Worm (Caenorhabditis elegans) whole organism, midembryonic: Measurements from ENCODE around the gene srj-7.

Source experiments
- T22C8.4 ChIP-seq: fragments of 200-800 bp; sonication (Bioruptor generic); IDR thresholded peaks from 2 replicates; pipeline ENCODE4 v1.3.6; 2022; ENCODE audit warnings: missing genetic modification characterization, missing compliant biosample characterization
- flt-1 ChIP-seq: fragments of 200-800 bp; sonication (Bioruptor generic); IDR thresholded peaks from 2 replicates; pipeline ENCODE4 v1.3.6; 2022; ENCODE audit warnings: missing genetic modification characterization, missing compliant biosample characterization
- klf-2 ChIP-seq: fragments of 200-800 bp; sonication (Bioruptor generic); conservative IDR thresholded peaks from 2 replicates; pipeline ENCODE4 v1.3.6; 2022; ENCODE audit warnings: missing genetic modification reagents, missing genetic modification characterization, missing compliant biosample characterization
- med-1 ChIP-seq: sonication (generic microtip); optimal IDR thresholded peaks from 2 replicates; lab custom pipeline; 2017; ENCODE audit warnings: missing genetic modification characterization, mild to moderate bottlenecking, missing compliant biosample characterization, antibody characterized with exemption, missing genetic modification reagents; ENCODE audit not compliant: insufficient read depth
- ref-1 ChIP-seq: fragments of 200-800 bp; sonication (Bioruptor generic); conservative IDR thresholded peaks from 2 replicates; pipeline ENCODE4 v1.3.6; 2022; ENCODE audit warnings: missing genetic modification reagents, missing genetic modification characterization, missing compliant biosample characterization
- tab-1 ChIP-seq: fragments of 200-800 bp; sonication (Bioruptor generic); IDR thresholded peaks from 2 replicates; pipeline ENCODE4 v1.3.6; 2022; ENCODE audit warnings: missing genetic modification characterization, missing compliant biosample characterization
- ztf-23 ChIP-seq: fragments of 200-800 bp; sonication (Bioruptor generic); IDR thresholded peaks from 2 replicates; pipeline ENCODE4 v1.3.6; 2022; ENCODE audit warnings: missing genetic modification reagents, missing genetic modification characterization, missing compliant biosample characterization
- ztf-29 ChIP-seq: fragments of 200-800 bp; sonication (Bioruptor generic); IDR thresholded peaks from 2 replicates; pipeline ENCODE4 v1.3.6; 2022; ENCODE audit warnings: missing genetic modification reagents, missing genetic modification characterization, missing compliant biosample characterization

- no peak for TF ChIP-seq flt-1 (GFP tag; lab: Robert Waterston, UW)
- TF ChIP-seq tab-1 (GFP tag; lab: Robert Waterston, UW) = no peak
- TF ChIP-seq klf-2 (GFP tag; lab: Robert Waterston, UW) = no peak
- TF ChIP-seq ztf-29 (GFP tag; lab: Robert Waterston, UW) = no peak
- no peak for TF ChIP-seq med-1 (GFP tag; lab: Kevin White, UChicago)
- TF ChIP-seq ref-1 (GFP tag; lab: Robert Waterston, UW) = no peak
- no peak for TF ChIP-seq T22C8.4 (GFP tag; lab: Robert Waterston, UW)
- no peak for TF ChIP-seq ztf-23
These were observed 17.4 kb upstream of the srj-7 start, which contains the start of gene K08D9.2 for ce11 chrV:3227373-3227772.
